Worm (Caenorhabditis elegans): Measurements from ENCODE around the gene tag-335.

tag-335 gene

ce11 chrIV:12282157-12282789 is 3.9 kb upstream of the tag-335 start, which contains the start of the genes C42C1.12 and C42C1.19:
Gene C42C1.12 (minus strand): TSS chrIV:12282207.
Gene C42C1.19 (plus strand): TSS chrIV:12282739.
- TF ChIP-seq C34F6.9 (tag; optimal IDR thresholded peaks at IDR 0.05) (peak; percentile 56), gmeb-1 (tag; optimal IDR thresholded peaks at IDR 0.05) (no peak), nhr-237 (tag; optimal IDR thresholded peaks at IDR 0.05) (no peak), lsy-2 (tag; optimal IDR thresholded peaks at IDR 0.05) (peak; percentile 6 to 64), nhr-77 (tag; optimal IDR thresholded peaks at IDR 0.05) (no peak), blmp-1 (tag; optimal IDR thresholded peaks at IDR 0.05; ENCODE audit: insufficient read depth) (no peak)

DNA sequence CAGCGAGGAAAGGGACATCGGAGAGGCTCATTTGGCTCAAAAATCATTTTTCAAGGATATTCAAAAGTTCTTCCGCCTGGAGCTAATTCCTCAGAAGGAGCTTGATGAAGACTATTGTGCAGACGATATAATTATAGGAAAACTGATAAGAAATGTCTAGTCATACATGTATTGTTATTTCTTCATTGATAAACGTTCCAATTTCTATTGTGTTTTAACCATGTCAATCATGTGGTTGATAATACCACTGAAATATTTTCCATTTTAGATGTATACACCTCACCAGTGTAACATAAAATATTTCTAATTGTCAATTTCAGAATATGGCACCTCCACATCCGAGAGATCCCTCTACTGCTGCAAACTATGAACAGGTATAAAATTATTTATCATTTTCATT is 946 bp upstream of the tag-335 start, which contains the start of gene ltah-1.1:
Gene ltah-1.1 (plus strand): TSS at position 283 of the 400 bp plus-strand sequence.
- TF ChIP-seq sma-3 (GFP tag; optimal IDR thresholded peaks at IDR 0.05): no peak
- TF ChIP-seq nhr-6 (tag; optimal IDR thresholded peaks at IDR 0.05): no peak
- no peak for TF ChIP-seq snpc-4 (tag; optimal IDR thresholded peaks at IDR 0.05)
- TF ChIP-seq mab-5 (tag; optimal IDR thresholded peaks at IDR 0.05): no peak
- peak; percentile 20 for TF ChIP-seq nhr-129 (tag; optimal IDR thresholded peaks at IDR 0.05)
- TF ChIP-seq crh-2 (tag; optimal IDR thresholded peaks at IDR 0.05): no peak

DNA sequence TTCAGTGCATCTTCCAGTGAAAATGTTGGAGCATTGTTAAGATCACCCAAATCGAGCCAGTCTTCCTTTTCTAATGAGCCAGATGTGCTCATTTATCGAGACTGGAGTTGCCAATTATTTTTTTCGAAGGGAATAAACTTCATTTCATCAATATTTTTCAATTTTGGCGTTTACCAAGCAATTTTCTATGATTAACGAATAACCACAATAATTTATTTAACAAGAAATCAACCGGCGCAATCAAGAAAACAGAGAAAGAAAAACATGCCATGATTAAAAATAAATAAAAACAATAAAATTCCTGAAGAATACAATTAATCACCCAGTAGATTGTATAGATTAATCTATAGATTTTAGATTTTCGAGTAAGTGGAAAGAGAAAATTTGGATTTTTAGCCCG is 2.5 kb downstream of the tag-335 start, which contains the start of gene vps-8:
Gene vps-8 (minus strand): TSS at position 101 of the 400 bp plus-strand sequence.
- TF ChIP-seq lsy-2 (tag; optimal IDR thresholded peaks at IDR 0.05): no peak
- no peak for TF ChIP-seq nhr-12 (tag; optimal IDR thresholded peaks at IDR 0.05)
- no peak for TF ChIP-seq snpc-4 (tag; optimal IDR thresholded peaks at IDR 0.05)
- TF ChIP-seq nhr-11 (tag; optimal IDR thresholded peaks at IDR 0.05): no peak
- TF ChIP-seq F13H6.1 (tag; optimal IDR thresholded peaks at IDR 0.05): no peak
- TF ChIP-seq nhr-6 (tag; optimal IDR thresholded peaks at IDR 0.05): no peak
- no peak for TF ChIP-seq nhr-21 (tag; optimal IDR thresholded peaks at IDR 0.05)
- no peak for TF ChIP-seq aly-2 (tag; optimal IDR thresholded peaks at IDR 0.05)
- no peak for TF ChIP-seq unc-62 (GFP tag; optimal IDR thresholded peaks at IDR 0.05)
- TF ChIP-seq sma-9 (GFP tag; optimal IDR thresholded peaks at IDR 0.05): no peak
- no peak for TF ChIP-seq sma-9 (tag; optimal IDR thresholded peaks at IDR 0.05)
- TF ChIP-seq sma-3 (GFP tag; optimal IDR thresholded peaks at IDR 0.05): no peak

DNA sequence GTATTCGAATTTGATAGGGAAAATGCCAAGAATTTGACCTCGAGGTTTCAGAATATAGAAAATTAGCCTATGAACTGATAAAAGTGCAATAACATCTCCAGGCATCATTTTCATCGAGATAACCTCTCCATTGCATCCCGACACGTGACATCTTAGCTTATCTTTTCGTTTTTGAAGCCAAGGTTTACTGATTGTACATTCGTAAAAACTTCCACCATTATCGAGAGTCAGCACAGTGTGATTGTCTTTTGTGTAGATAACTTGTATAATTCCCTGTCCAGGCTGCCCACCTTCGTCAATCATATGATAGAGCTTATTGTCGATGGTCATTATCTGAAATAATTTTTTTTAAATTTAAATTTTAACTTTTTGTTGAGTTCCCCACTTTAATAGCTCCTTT is 4.0 kb downstream of the tag-335 start:
- TF ChIP-seq unc-55 (GFP tag; optimal IDR thresholded peaks at IDR 0.05) (no peak), mdl-1 (tag; optimal IDR thresholded peaks at IDR 0.05) (no peak), sma-3 (GFP tag; optimal IDR thresholded peaks at IDR 0.05) (no peak), ama-1 (optimal IDR thresholded peaks at IDR 0.05) (no peak), nhr-129 (tag; optimal IDR thresholded peaks at IDR 0.05) (peak; percentile 22), unc-39 (tag; optimal IDR thresholded peaks at IDR 0.05) (no peak), F13H6.1 (tag; optimal IDR thresholded peaks at IDR 0.05) (no peak), gmeb-1 (tag; optimal IDR thresholded peaks at IDR 0.05) (peak; percentile 5)

DNA sequence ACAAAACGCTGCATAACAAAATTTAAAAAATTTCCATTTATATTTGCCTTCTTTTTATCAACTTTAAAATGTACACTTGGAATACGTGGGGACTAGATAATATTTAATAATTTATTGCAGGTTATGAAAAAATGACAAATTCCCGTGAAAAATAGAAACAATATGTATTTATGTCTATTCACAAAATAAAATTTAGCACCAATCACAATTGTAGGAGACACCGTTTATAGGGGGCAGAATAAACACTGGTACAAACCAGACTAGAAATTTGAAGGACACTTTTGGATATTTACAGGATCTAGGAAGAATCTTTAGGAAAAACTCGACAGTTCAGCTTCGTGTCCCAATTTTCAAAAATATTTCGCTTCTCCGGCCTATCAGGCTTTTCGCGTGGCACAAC is 8.0 kb downstream of the tag-335 start, which contains the start of gene C42C1.3:
Gene C42C1.3 (minus strand): TSS at position 101 of the 400 bp plus-strand sequence.
- no peak for TF ChIP-seq mdl-1 (tag; optimal IDR thresholded peaks at IDR 0.05)
- TF ChIP-seq sma-9 (GFP tag; optimal IDR thresholded peaks at IDR 0.05): no peak
- no peak for TF ChIP-seq sma-9 (tag; optimal IDR thresholded peaks at IDR 0.05)

DNA sequence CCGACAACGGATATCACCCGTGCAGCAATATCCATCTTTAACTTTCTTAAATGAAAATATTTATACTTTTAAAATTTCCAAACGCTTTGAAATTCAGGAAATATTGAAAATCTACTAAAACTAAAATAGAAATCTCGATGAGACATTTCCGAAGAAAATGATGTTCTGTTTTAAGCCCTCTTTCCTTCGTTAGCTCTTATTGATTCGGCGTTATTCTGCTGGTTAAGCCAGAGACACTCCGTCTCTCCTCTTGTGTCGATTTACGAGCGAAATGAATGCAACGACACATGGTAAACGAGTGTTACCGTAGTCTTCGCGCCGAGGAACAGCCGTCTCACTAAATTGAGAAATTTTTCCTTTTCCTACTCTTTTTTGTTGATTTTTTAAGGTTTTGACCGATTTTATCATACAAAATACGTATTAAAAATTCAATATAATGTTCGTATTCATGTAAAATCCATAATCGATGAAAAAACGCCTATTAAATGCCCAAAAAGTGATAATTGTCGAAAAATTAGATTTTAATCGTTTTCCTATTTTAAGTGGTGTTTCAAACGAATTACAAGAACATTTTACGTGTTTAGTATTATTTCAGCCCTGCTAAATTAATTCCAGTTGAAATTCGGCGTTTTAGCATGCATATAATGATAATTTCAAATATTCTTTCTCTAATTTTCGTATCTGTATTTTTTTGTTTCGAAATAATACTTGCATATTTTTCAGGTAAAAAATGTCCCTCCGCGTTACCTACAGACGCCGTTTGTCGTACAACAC is 9.9 kb downstream of the tag-335 start, which contains the start of the genes ppm-1.H and rpl-34:
Gene ppm-1.H (minus strand): TSS at position 51 of the 774 bp plus-strand sequence.
Gene rpl-34 (plus strand): TSS at position 724 of the 774 bp plus-strand sequence.
- TF ChIP-seq skn-1 (tag; optimal IDR thresholded peaks at IDR 0.05): no peak
- TF ChIP-seq lin-13 (GFP tag; optimal IDR thresholded peaks at IDR 0.05): peak; percentile 71
- peak; percentile 4 for TF ChIP-seq zag-1 (tag; optimal IDR thresholded peaks at IDR 0.05)
- peak; percentile 10 for TF ChIP-seq egl-27 (tag; optimal IDR thresholded peaks at IDR 0.05)
- TF ChIP-seq sem-4 (tag; optimal IDR thresholded peaks at IDR 0.05): peak; percentile 18
- TF ChIP-seq blmp-1 (tag; optimal IDR thresholded peaks at IDR 0.05; ENCODE audit: insufficient read depth): no peak
- no peak for TF ChIP-seq Y55F3AM.14 (GFP tag; optimal IDR thresholded peaks at IDR 0.05)
- no peak for TF ChIP-seq peb-1 (tag; optimal IDR thresholded peaks at IDR 0.05)
- peak; percentile 74 for TF ChIP-seq crh-2 (tag; optimal IDR thresholded peaks at IDR 0.05)
- TF ChIP-seq nhr-21 (tag; optimal IDR thresholded peaks at IDR 0.05): peak; percentile 22
- TF ChIP-seq ceh-82 (tag; optimal IDR thresholded peaks at IDR 0.05): no peak
- TF ChIP-seq unc-62 (GFP tag; optimal IDR thresholded peaks at IDR 0.05): no peak
- no peak for TF ChIP-seq nhr-237 (tag; optimal IDR thresholded peaks at IDR 0.05)
- TF ChIP-seq nhr-25 (tag; optimal IDR thresholded peaks at IDR 0.05): no peak
- no peak for TF ChIP-seq ceh-16 (tag; optimal IDR thresholded peaks at IDR 0.05)
- TF ChIP-seq lin-39 (tag; optimal IDR thresholded peaks at IDR 0.05): no peak
- no peak for TF ChIP-seq aly-2 (tag; optimal IDR thresholded peaks at IDR 0.05)
- TF ChIP-seq lsy-2 (tag; optimal IDR thresholded peaks at IDR 0.05): peak; percentile 89 to 98
- TF ChIP-seq dmd-4 (tag; optimal IDR thresholded peaks at IDR 0.05): no peak
- TF ChIP-seq lin-11 (tag; optimal IDR thresholded peaks at IDR 0.05): peak; percentile 59
- TF ChIP-seq snpc-4 (tag; optimal IDR thresholded peaks at IDR 0.05): peak; percentile 40
- TF ChIP-seq F13H6.1 (tag; optimal IDR thresholded peaks at IDR 0.05): peak; percentile 23
- no peak for TF ChIP-seq ztf-11 (tag; optimal IDR thresholded peaks at IDR 0.05)
- TF ChIP-seq sma-9 (GFP tag; optimal IDR thresholded peaks at IDR 0.05): peak; percentile 51
- TF ChIP-seq sma-9 (tag; optimal IDR thresholded peaks at IDR 0.05): no peak
- peak; percentile 45 for TF ChIP-seq R02D3.7 (tag; optimal IDR thresholded peaks at IDR 0.05)

Data from whole organism, L2 larva.